Fruit fly (Drosophila melanogaster) whole organism, embryonic: Measurements from ENCODE around the gene CG9760.

Experiments used
- CG10366 ChIP-seq: fragments of 200-800 bp; sonication (Bioruptor generic); IDR thresholded peaks from 2 replicates; pipeline ENCODE4 v1.3.6; 2022; ENCODE audit warnings: missing biosample characterization, missing genetic modification characterization
- CG11093 ChIP-seq: fragments of 200-800 bp; sonication (Bioruptor generic); IDR thresholded peaks from 3 replicates; pipeline ENCODE4 v1.3.6; 2022; ENCODE audit warnings: missing biosample characterization, missing genetic modification characterization
- CG12236 ChIP-seq: fragments of 200-800 bp; sonication (Bioruptor generic); optimal IDR thresholded peaks from 2 replicates; lab custom pipeline; 2016; ENCODE audit warnings: missing biosample characterization, missing genetic modification characterization
- CG12942 ChIP-seq: fragments of 200-800 bp; sonication (Bioruptor generic); optimal IDR thresholded peaks from 3 replicates; lab custom pipeline; 2016; ENCODE audit warnings: missing biosample characterization, missing genetic modification characterization
- CG14667 ChIP-seq: fragments of 200-800 bp; sonication (Bioruptor generic); IDR thresholded peaks from 2 replicates; pipeline ENCODE4 v1.3.6; 2022; ENCODE audit warnings: missing biosample characterization, missing genetic modification characterization
- CG14860 ChIP-seq: fragments of 200-800 bp; sonication (Bioruptor generic); IDR thresholded peaks from 3 replicates; pipeline ENCODE4 v1.3.6; 2022; ENCODE audit warnings: missing biosample characterization, missing genetic modification characterization; ENCODE audit not compliant: partially characterized antibody
- CG15073 ChIP-seq: fragments of 200-800 bp; sonication (Bioruptor generic); optimal IDR thresholded peaks from 2 replicates; lab custom pipeline; 2016; ENCODE audit warnings: missing biosample characterization, missing genetic modification characterization
- CG15479 ChIP-seq: fragments of 200-800 bp; sonication (Bioruptor generic); optimal IDR thresholded peaks from 3 replicates; lab custom pipeline; 2019; ENCODE audit warnings: missing biosample characterization, mild to moderate bottlenecking, missing genetic modification characterization, moderate library complexity
- CG15601 ChIP-seq: fragments of 200-800 bp; sonication (Bioruptor generic); optimal IDR thresholded peaks from 3 replicates; lab custom pipeline; 2019; ENCODE audit warnings: missing biosample characterization, mild to moderate bottlenecking, missing genetic modification characterization, moderate library complexity
- CG16813 ChIP-seq: fragments of 200-800 bp; sonication (Bioruptor generic); IDR thresholded peaks from 3 replicates; pipeline ENCODE4 v1.3.6; 2022; ENCODE audit warnings: missing biosample characterization, missing genetic modification characterization; ENCODE audit not compliant: partially characterized antibody
- CG16863 ChIP-seq: fragments of 200-800 bp; sonication (Bioruptor generic); optimal IDR thresholded peaks from 3 replicates; lab custom pipeline; 2016; ENCODE audit warnings: missing biosample characterization, missing genetic modification characterization
- CG17385 ChIP-seq: fragments of 200-800 bp; sonication (Bioruptor generic); optimal IDR thresholded peaks from 3 replicates; lab custom pipeline; 2018; ENCODE audit warnings: missing biosample characterization, mild to moderate bottlenecking, missing genetic modification characterization
- CG17912 ChIP-seq: fragments of 200-800 bp; sonication (Bioruptor generic); optimal IDR thresholded peaks from 2 replicates; lab custom pipeline; 2018; ENCODE audit warnings: missing biosample characterization, mild to moderate bottlenecking, missing genetic modification characterization
- CG18619 ChIP-seq: fragments of 200-800 bp; sonication (Bioruptor generic); optimal IDR thresholded peaks from 3 replicates; lab custom pipeline; 2017; ENCODE audit warnings: missing biosample characterization, mild to moderate bottlenecking, missing genetic modification characterization
- CG2875 ChIP-seq: fragments of 200-800 bp; sonication (Bioruptor generic); optimal IDR thresholded peaks from 2 replicates; lab custom pipeline; 2017; ENCODE audit warnings: missing biosample characterization, mild to moderate bottlenecking, missing genetic modification characterization, missing genetic modification reagents
- CG3838 ChIP-seq: fragments of 200-800 bp; sonication (Bioruptor generic); optimal IDR thresholded peaks from 3 replicates; lab custom pipeline; 2016; ENCODE audit warnings: missing biosample characterization, missing genetic modification characterization
- CG5953 ChIP-seq: fragments of 200-800 bp; sonication (Bioruptor generic); IDR thresholded peaks from 2 replicates; pipeline ENCODE4 v1.3.6; 2022; ENCODE audit warnings: missing biosample characterization, missing genetic modification characterization
- CG6791 ChIP-seq: fragments of 200-800 bp; sonication (Bioruptor generic); IDR thresholded peaks from 3 replicates; pipeline ENCODE4 v1.3.6; 2022; ENCODE audit warnings: missing biosample characterization, missing genetic modification characterization; ENCODE audit not compliant: partially characterized antibody
- CG9437 ChIP-seq: fragments of 200-800 bp; sonication (Bioruptor generic); optimal IDR thresholded peaks from 2 replicates; lab custom pipeline; 2018; ENCODE audit warnings: missing biosample characterization, mild to moderate bottlenecking, missing genetic modification characterization
- Dbx ChIP-seq: fragments of 200-800 bp; sonication (Bioruptor generic); IDR thresholded peaks from 3 replicates; pipeline ENCODE4 v1.3.6; 2022; ENCODE audit warnings: missing biosample characterization, missing genetic modification characterization
- Dek ChIP-seq: fragments of 200-800 bp; sonication (Bioruptor generic); optimal IDR thresholded peaks from 3 replicates; lab custom pipeline; 2019; ENCODE audit warnings: missing biosample characterization, mild to moderate bottlenecking, missing genetic modification characterization, moderate library complexity
- Dfd ChIP-seq, 2 experiments: fragments of >200 bp; optimal IDR thresholded peaks; 2 replicates each; lab custom pipeline; 2017; ENCODE audit warnings: missing biosample characterization in 2 of 2, missing genetic modification characterization in 2 of 2
- Doc3 ChIP-seq: fragments of 200-800 bp; sonication (Bioruptor generic); IDR thresholded peaks from 3 replicates; pipeline ENCODE4 v1.3.6; 2022; ENCODE audit warnings: missing biosample characterization, missing genetic modification characterization; ENCODE audit not compliant: partially characterized antibody
- Dref ChIP-seq: fragments of 200-800 bp; sonication (Bioruptor generic); IDR thresholded peaks from 2 replicates; pipeline ENCODE4 v1.3.6; 2022; ENCODE audit warnings: missing biosample characterization, missing genetic modification characterization
- Hmx ChIP-seq: fragments of 200-800 bp; sonication (Bioruptor generic); optimal IDR thresholded peaks from 2 replicates; lab custom pipeline; 2016; ENCODE audit warnings: missing biosample characterization, missing genetic modification characterization
- Jarid2 ChIP-seq: fragments of 200-800 bp; sonication (Bioruptor generic); optimal IDR thresholded peaks from 3 replicates; lab custom pipeline; 2017; ENCODE audit warnings: mild to moderate bottlenecking, missing biosample characterization, missing genetic modification reagents, missing genetic modification characterization
- Myb ChIP-seq: fragments of 200-800 bp; sonication (Bioruptor generic); optimal IDR thresholded peaks from 2 replicates; lab custom pipeline; 2016; ENCODE audit warnings: missing biosample characterization, missing genetic modification characterization
- NFAT ChIP-seq: fragments of 200-800 bp; sonication (Bioruptor generic); IDR thresholded peaks from 2 replicates; pipeline ENCODE4 v1.3.6; 2022; ENCODE audit warnings: missing biosample characterization, missing genetic modification characterization
- Oli ChIP-seq: fragments of 200-800 bp; sonication (Bioruptor generic); optimal IDR thresholded peaks from 2 replicates; lab custom pipeline; 2018; ENCODE audit warnings: missing biosample characterization, mild to moderate bottlenecking, missing genetic modification characterization, moderate library complexity
- Poxn ChIP-seq: fragments of 200-800 bp; sonication (Bioruptor generic); IDR thresholded peaks from 2 replicates; pipeline ENCODE4 v1.3.6; 2022; ENCODE audit warnings: missing biosample characterization, missing genetic modification characterization
- Rx ChIP-seq: fragments of 200-800 bp; sonication (Bioruptor generic); IDR thresholded peaks from 2 replicates; pipeline ENCODE4 v1.3.6; 2022; ENCODE audit warnings: missing biosample characterization, missing genetic modification characterization
- Sry-δ ChIP-seq: fragments of 200-800 bp; sonication (Bioruptor generic); optimal IDR thresholded peaks from 2 replicates; lab custom pipeline; 2016; ENCODE audit warnings: missing biosample characterization, missing genetic modification characterization
- amos ChIP-seq: fragments of 200-800 bp; sonication (Bioruptor generic); IDR thresholded peaks from 2 replicates; pipeline ENCODE4 v1.3.6; 2022; ENCODE audit warnings: missing biosample characterization, missing genetic modification characterization; ENCODE audit not compliant: partially characterized antibody
- bab2 ChIP-seq: fragments of 200-800 bp; sonication (Bioruptor generic); optimal IDR thresholded peaks from 2 replicates; lab custom pipeline; 2016; ENCODE audit warnings: missing biosample characterization, missing genetic modification characterization
- dpn ChIP-seq, 2 experiments: fragments of 200-800 bp; sonication (Bioruptor generic); optimal IDR thresholded peaks; 3 replicates each; lab custom pipeline; 2016; ENCODE audit warnings: missing biosample characterization in 2 of 2, missing genetic modification characterization in 2 of 2
- dysf ChIP-seq: fragments of 200-800 bp; sonication (Bioruptor generic); IDR thresholded peaks from 3 replicates; pipeline ENCODE4 v1.3.6; 2022; ENCODE audit warnings: missing biosample characterization, missing genetic modification characterization
- gcm2 ChIP-seq: fragments of 200-800 bp; sonication (Bioruptor generic); optimal IDR thresholded peaks from 2 replicates; lab custom pipeline; 2016; ENCODE audit warnings: missing biosample characterization, missing genetic modification characterization
- gfzf ChIP-seq: fragments of 200-800 bp; sonication (Bioruptor generic); optimal IDR thresholded peaks from 2 replicates; lab custom pipeline; 2016; ENCODE audit warnings: missing biosample characterization, mild to moderate bottlenecking, missing genetic modification characterization, moderate library complexity
- hb ChIP-seq: fragments of 200-800 bp; sonication (Bioruptor generic); IDR thresholded peaks from 3 replicates; pipeline ENCODE4 v1.3.6; 2022; ENCODE audit warnings: missing biosample characterization, missing genetic modification characterization; ENCODE audit not compliant: partially characterized antibody
- hkb ChIP-seq, 2 experiments: fragments of 200-800 bp in 1 of 2; fragments of >200 bp in 1 of 2; sonication (Bioruptor generic) in 1 of 2; IDR thresholded peaks in 1 of 2; optimal IDR thresholded peaks in 1 of 2; 2 replicates each; pipeline versions ENCODE4 v1.3.6 to Lab custom; 2017 to 2022; ENCODE audit warnings: missing biosample characterization in 1 of 2, missing genetic modification characterization in 1 of 2
- jigr1 ChIP-seq: fragments of 200-800 bp; sonication (Bioruptor generic); IDR thresholded peaks from 3 replicates; pipeline ENCODE4 v1.3.6; 2022; ENCODE audit warnings: missing biosample characterization, missing genetic modification characterization
- ken ChIP-seq: fragments of 200-800 bp; sonication (Bioruptor generic); IDR thresholded peaks from 3 replicates; pipeline ENCODE4 v1.3.6; 2022; ENCODE audit warnings: missing biosample characterization, missing genetic modification characterization
- klu ChIP-seq: fragments of 200-800 bp; sonication (Bioruptor generic); IDR thresholded peaks from 2 replicates; pipeline ENCODE4 v1.3.6; 2022; ENCODE audit warnings: missing biosample characterization, missing genetic modification characterization
- org-1 ChIP-seq: fragments of 200-800 bp; sonication (Bioruptor generic); optimal IDR thresholded peaks from 2 replicates; lab custom pipeline; 2017; ENCODE audit warnings: missing biosample characterization, missing genetic modification characterization
- p53 ChIP-seq: fragments of 200-800 bp; sonication (Bioruptor generic); optimal IDR thresholded peaks from 2 replicates; lab custom pipeline; 2016; ENCODE audit warnings: missing biosample characterization, missing genetic modification characterization
- peb ChIP-seq: fragments of 200-800 bp; sonication (Bioruptor generic); IDR thresholded peaks from 2 replicates; pipeline ENCODE4 v1.3.6; 2022; ENCODE audit warnings: missing biosample characterization, missing genetic modification characterization
- pnt ChIP-seq: fragments of 200-800 bp; sonication (Bioruptor generic); optimal IDR thresholded peaks from 3 replicates; lab custom pipeline; 2016; ENCODE audit warnings: missing biosample characterization, missing genetic modification characterization
- pros ChIP-seq: fragments of 200-800 bp; sonication (Bioruptor generic); optimal IDR thresholded peaks from 3 replicates; lab custom pipeline; 2019; ENCODE audit warnings: missing biosample characterization, mild to moderate bottlenecking, missing genetic modification characterization, moderate library complexity
- ranshi ChIP-seq: fragments of 200-800 bp; sonication (Bioruptor generic); IDR thresholded peaks from 2 replicates; pipeline ENCODE4 v1.3.6; 2022; ENCODE audit warnings: missing biosample characterization, missing genetic modification characterization
- rib ChIP-seq: fragments of 200-800 bp; sonication (Bioruptor generic); IDR thresholded peaks from 2 replicates; pipeline ENCODE4 v1.3.6; 2022; ENCODE audit warnings: missing biosample characterization, missing genetic modification characterization
- seq ChIP-seq: fragments of 200-800 bp; sonication (Bioruptor generic); IDR thresholded peaks from 2 replicates; pipeline ENCODE4 v1.3.6; 2022; ENCODE audit warnings: missing biosample characterization, missing genetic modification characterization
- slbo ChIP-seq: fragments of 200-800 bp; sonication (Bioruptor generic); IDR thresholded peaks from 2 replicates; pipeline ENCODE4 v1.3.6; 2022; ENCODE audit warnings: missing biosample characterization, missing genetic modification characterization
- tin ChIP-seq: fragments of 200-800 bp; sonication (Bioruptor generic); optimal IDR thresholded peaks from 3 replicates; lab custom pipeline; 2016; ENCODE audit warnings: missing biosample characterization, missing genetic modification characterization
- trem ChIP-seq: fragments of 200-800 bp; optimal IDR thresholded peaks from 3 replicates; lab custom pipeline; 2019; ENCODE audit warnings: missing biosample characterization, mild to moderate bottlenecking, missing genetic modification characterization, moderate library complexity

Gene CG9760

dm6 chr3L:12163693-12164092 lies at the start of gene CG9760 (continued):
- TF ChIP-seq CG15601 (tag; lab: Kevin White, UChicago) (no peak), tin (GFP tag; lab: Kevin White, UChicago) (no peak), CG14860 (GFP tag; lab: Robert Waterston, UW) (no peak), CG17385 (peak; percentile 5), dpn (GFP tag; optimal IDR thresholded peaks at IDR 0.05; lab: Kevin White, UChicago) (no peak), gcm2 (no peak), CG10366 (peak; percentile 34), CG6791 (GFP tag; lab: Robert Waterston, UW) (no peak), pnt (GFP tag; lab: Kevin White, UChicago) (peak; percentile 2), Oli (peak; percentile 12), CG5953 (GFP tag; lab: Robert Waterston, UW) (peak; percentile 44; the same call in 1 of the 2 replicates), dysf (peak; percentile 56; the same call in 2 of the 3 replicates), Dek (tag; lab: Kevin White, UChicago) (no peak), ken (GFP tag; lab: Robert Waterston, UW) (no peak; the same call in 2 of the 3 replicates), ranshi (0 out of 2 replicates have a peak, but pooled peaks have one; percentile 7), Rx (0 out of 2 replicates have a peak, but pooled peaks have one; percentile 22), CG3838 (GFP tag; lab: Kevin White, UChicago) (no peak), org-1 (GFP tag; lab: Kevin White, UChicago) (no peak), slbo (peak; percentile 25; the same call in 1 of the 2 replicates), CG16813 (GFP tag; lab: Robert Waterston, UW) (no peak), CG12942 (no peak), Hmx (no peak), hkb (optimal IDR thresholded peaks at IDR 0.05; lab: Kevin White, UChicago) (no peak), hkb (GFP tag; IDR thresholded peaks at IDR 0.05; lab: Robert Waterston, UW) (peak; percentile 65; the same call in 1 of the 2 replicates), bab2 (GFP tag; lab: Kevin White, UChicago) (no peak), CG14667 (no peak), CG12236 (GFP tag; lab: Kevin White, UChicago) (no peak), Dbx (GFP tag; lab: Robert Waterston, UW) (no peak), klu (GFP tag; lab: Robert Waterston, UW) (no peak), p53 (GFP tag; lab: Kevin White, UChicago) (no peak), Myb (GFP tag; lab: Kevin White, UChicago) (no peak), CG18619 (no peak), CG11093 (GFP tag; lab: Robert Waterston, UW) (no peak), Sry-δ (GFP tag; lab: Kevin White, UChicago) (no peak), hb (no peak), pros (GFP tag; lab: Kevin White, UChicago) (no peak), jigr1 (no peak), rib (GFP tag; lab: Robert Waterston, UW) (no peak), Poxn (GFP tag; lab: Robert Waterston, UW) (no peak), peb (peak; percentile 6; the same call in 1 of the 2 replicates), CG15479 (GFP tag; lab: Kevin White, UChicago) (no peak), CG16863 (no peak), NFAT (GFP tag; lab: Robert Waterston, UW) (0 out of 2 replicates have a peak, but pooled peaks have one; percentile 12), CG17912 (no peak)

- TF ChIP-seq CG16863, result no peak
- TF ChIP-seq Jarid2 (GFP tag; lab: Kevin White, UChicago), result no peak
- peak; percentile 75; the same call in 1 of the 2 replicates for TF ChIP-seq amos (GFP tag; lab: Robert Waterston, UW)
- TF ChIP-seq CG2875 (GFP tag; lab: Kevin White, UChicago), result no peak
- TF ChIP-seq Dref (GFP tag; lab: Robert Waterston, UW), result peak; percentile 78
- no peak for TF ChIP-seq seq
- TF ChIP-seq Doc3 (GFP tag; lab: Robert Waterston, UW), result peak; percentile 58; the same call in 2 of the 3 replicates
- no peak for TF ChIP-seq trem (tag; lab: Kevin White, UChicago)
- peak; percentile 36 for TF ChIP-seq CG9437 (GFP tag; lab: Kevin White, UChicago)
- TF ChIP-seq CG15073 (GFP tag; lab: Kevin White, UChicago), result no peak
- no peak for TF ChIP-seq Dfd (GFP tag; optimal IDR thresholded peaks at IDR 0.05; lab: Kevin White, UChicago)
- peak; percentile 77 for TF ChIP-seq gfzf (GFP tag; lab: Kevin White, UChicago)
Observed at dm6 chr3L:12205848-12206247, 42.3 kb upstream of the CG9760 start, which contains the start of gene Tsen54. Gene Tsen54, minus strand, starts transcription at chr3L:12206022.
